Fruit fly (Drosophila melanogaster) whole organism, embryonic: ENCODE results near the gene CG17781.

Experiments
- CG1024 ChIP-seq: fragments of 200-800 bp; sonication (Bioruptor generic); IDR thresholded peaks from 2 replicates; pipeline ENCODE4 v1.3.6; 2022; ENCODE audit warnings: missing biosample characterization, missing genetic modification characterization
- CG10321 ChIP-seq: fragments of 200-800 bp; sonication (Bioruptor generic); IDR thresholded peaks from 2 replicates; pipeline ENCODE4 v1.3.6; 2022; ENCODE audit warnings: missing biosample characterization, missing genetic modification characterization
- CG10431 ChIP-seq: fragments of 200-800 bp; sonication (Bioruptor generic); optimal IDR thresholded peaks from 3 replicates; lab custom pipeline; 2018; ENCODE audit warnings: missing biosample characterization, mild to moderate bottlenecking, missing genetic modification characterization
- CG10959 ChIP-seq: fragments of 200-800 bp; sonication (Bioruptor generic); IDR thresholded peaks from 2 replicates; pipeline ENCODE4 v1.3.6; 2022; ENCODE audit warnings: missing biosample characterization, missing genetic modification characterization
- CG11247 ChIP-seq: fragments of 200-800 bp; sonication (Bioruptor generic); IDR thresholded peaks from 2 replicates; pipeline ENCODE4 v1.3.6; 2022; ENCODE audit warnings: missing biosample characterization, missing genetic modification characterization
- CG11398 ChIP-seq: fragments of 200-800 bp; sonication (Bioruptor generic); optimal IDR thresholded peaks from 2 replicates; lab custom pipeline; 2016; ENCODE audit warnings: missing biosample characterization, missing genetic modification characterization
- CG11696 ChIP-seq: fragments of 200-800 bp; sonication (Bioruptor generic); IDR thresholded peaks from 2 replicates; pipeline ENCODE4 v1.3.6; 2022; ENCODE audit warnings: missing biosample characterization, missing genetic modification characterization
- CG13624 ChIP-seq: fragments of 200-800 bp; sonication (Bioruptor generic); optimal IDR thresholded peaks from 2 replicates; lab custom pipeline; 2016; ENCODE audit warnings: missing biosample characterization, missing genetic modification characterization
- CG15479 ChIP-seq: fragments of 200-800 bp; sonication (Bioruptor generic); optimal IDR thresholded peaks from 3 replicates; lab custom pipeline; 2019; ENCODE audit warnings: missing biosample characterization, mild to moderate bottlenecking, missing genetic modification characterization, moderate library complexity
- CG15601 ChIP-seq: fragments of 200-800 bp; sonication (Bioruptor generic); optimal IDR thresholded peaks from 3 replicates; lab custom pipeline; 2019; ENCODE audit warnings: missing biosample characterization, mild to moderate bottlenecking, missing genetic modification characterization, moderate library complexity
- CG6813 ChIP-seq: fragments of 200-800 bp; sonication (Bioruptor generic); optimal IDR thresholded peaks from 2 replicates; lab custom pipeline; 2017; ENCODE audit warnings: missing biosample characterization, missing genetic modification characterization, mild to moderate bottlenecking, moderate library complexity, missing genetic modification reagents
- CG8359 ChIP-seq: fragments of 200-800 bp; sonication (Bioruptor generic); optimal IDR thresholded peaks from 2 replicates; lab custom pipeline; 2017; ENCODE audit warnings: missing biosample characterization, mild to moderate bottlenecking, missing genetic modification characterization, borderline replicate concordance
- CG8478 ChIP-seq: fragments of >200 bp; optimal IDR thresholded peaks from 2 replicates; lab custom pipeline; 2018
- CG8924 ChIP-seq: fragments of 200-800 bp; optimal IDR thresholded peaks from 3 replicates; lab custom pipeline; 2019; ENCODE audit warnings: missing biosample characterization, mild to moderate bottlenecking, missing genetic modification characterization, moderate library complexity
- CG9797 ChIP-seq: fragments of 200-800 bp; sonication (Bioruptor generic); optimal IDR thresholded peaks from 3 replicates; lab custom pipeline; 2018; ENCODE audit warnings: missing biosample characterization, mild to moderate bottlenecking, missing genetic modification characterization
- CG9876 ChIP-seq: fragments of 200-800 bp; sonication (Bioruptor generic); optimal IDR thresholded peaks from 2 replicates; lab custom pipeline; 2016; ENCODE audit warnings: missing biosample characterization, missing genetic modification characterization
- CkIIα-i1 ChIP-seq: fragments of 200-800 bp; sonication (Bioruptor generic); IDR thresholded peaks from 2 replicates; pipeline ENCODE4 v1.3.6; 2022; ENCODE audit warnings: missing biosample characterization, missing genetic modification characterization
- CrebB ChIP-seq: fragments of 200-800 bp; sonication (Bioruptor generic); optimal IDR thresholded peaks from 3 replicates; lab custom pipeline; 2018; ENCODE audit warnings: missing biosample characterization, mild to moderate bottlenecking, missing genetic modification characterization
- Dip2 ChIP-seq: fragments of 200-800 bp; sonication (Bioruptor generic); IDR thresholded peaks from 2 replicates; pipeline ENCODE4 v1.3.6; 2022; ENCODE audit warnings: missing biosample characterization, missing genetic modification characterization
- Drgx ChIP-seq: fragments of 200-800 bp; sonication (Bioruptor generic); IDR thresholded peaks from 2 replicates; pipeline ENCODE4 v1.3.6; 2022; ENCODE audit warnings: missing biosample characterization, missing genetic modification characterization
- E2f2 ChIP-seq: fragments of 200-800 bp; sonication (Bioruptor generic); IDR thresholded peaks from 2 replicates; pipeline ENCODE4 v1.3.6; 2022; ENCODE audit warnings: missing biosample characterization, missing genetic modification characterization
- Ets97D ChIP-seq: fragments of 200-800 bp; sonication (Bioruptor generic); optimal IDR thresholded peaks from 3 replicates; lab custom pipeline; 2016; ENCODE audit warnings: missing biosample characterization, missing genetic modification characterization
- Fer3 ChIP-seq: fragments of 200-800 bp; sonication (Bioruptor generic); optimal IDR thresholded peaks from 2 replicates; lab custom pipeline; 2018; ENCODE audit warnings: missing biosample characterization, mild to moderate bottlenecking, missing genetic modification characterization, moderate library complexity
- Gug ChIP-seq: fragments of 200-800 bp; sonication (Bioruptor generic); IDR thresholded peaks from 4 replicates; pipeline ENCODE4 v1.3.6; 2022; ENCODE audit warnings: missing biosample characterization, missing genetic modification characterization
- H2.0 ChIP-seq: fragments of 200-800 bp; sonication (Bioruptor generic); IDR thresholded peaks from 2 replicates; pipeline ENCODE4 v1.3.6; 2022; ENCODE audit warnings: missing biosample characterization, missing genetic modification characterization
- Hmx ChIP-seq: fragments of 200-800 bp; sonication (Bioruptor generic); optimal IDR thresholded peaks from 2 replicates; lab custom pipeline; 2016; ENCODE audit warnings: missing biosample characterization, missing genetic modification characterization
- Max ChIP-seq: fragments of 200-800 bp; sonication (Bioruptor generic); optimal IDR thresholded peaks from 2 replicates; lab custom pipeline; 2016; ENCODE audit warnings: missing biosample characterization, mild to moderate bottlenecking, missing genetic modification characterization
- Meics ChIP-seq: fragments of 200-800 bp; sonication (Bioruptor generic); optimal IDR thresholded peaks from 2 replicates; lab custom pipeline; 2017; ENCODE audit warnings: missing biosample characterization, mild to moderate bottlenecking, missing genetic modification characterization
- Pdp1 ChIP-seq, 2 experiments: fragments of 200-800 bp; sonication (Bioruptor generic); optimal IDR thresholded peaks; 3 replicates each; lab custom pipeline; 2016; ENCODE audit warnings: missing biosample characterization in 2 of 2, missing genetic modification characterization in 2 of 2, mild to moderate bottlenecking in 1 of 2, moderate library complexity in 1 of 2
- Stat92E ChIP-seq, 3 experiments: fragments of >200 bp in 2 of 3; fragments of 200-800 bp in 1 of 3; sonication (Bioruptor generic) in 1 of 3; optimal IDR thresholded peaks; 2 replicates each; lab custom pipeline; 2017 to 2019; ENCODE audit warnings: missing biosample characterization in 3 of 3, missing genetic modification characterization in 3 of 3, mild to moderate bottlenecking in 1 of 3, moderate library complexity in 1 of 3
- YL-1 ChIP-seq: fragments of 200-800 bp; sonication (Bioruptor generic); optimal IDR thresholded peaks from 3 replicates; lab custom pipeline; 2017; ENCODE audit warnings: missing biosample characterization, mild to moderate bottlenecking, missing genetic modification characterization
- bab2 ChIP-seq: fragments of 200-800 bp; sonication (Bioruptor generic); optimal IDR thresholded peaks from 2 replicates; lab custom pipeline; 2016; ENCODE audit warnings: missing biosample characterization, missing genetic modification characterization
- br ChIP-seq: fragments of >200 bp; optimal IDR thresholded peaks from 2 replicates; lab custom pipeline; 2017
- cwo ChIP-seq: fragments of 200-800 bp; sonication (Bioruptor generic); optimal IDR thresholded peaks from 3 replicates; lab custom pipeline; 2017; ENCODE audit warnings: missing biosample characterization, missing genetic modification characterization, mild to moderate bottlenecking, moderate library complexity, missing genetic modification reagents
- dan ChIP-seq: fragments of 200-800 bp; sonication (Bioruptor generic); IDR thresholded peaks from 2 replicates; pipeline ENCODE4 v1.3.6; 2022; ENCODE audit warnings: missing biosample characterization, missing genetic modification characterization
- dm ChIP-seq: fragments of 200-800 bp; sonication (Bioruptor generic); optimal IDR thresholded peaks from 3 replicates; lab custom pipeline; 2016; ENCODE audit warnings: missing biosample characterization, missing genetic modification characterization
- dysf ChIP-seq: fragments of 200-800 bp; sonication (Bioruptor generic); IDR thresholded peaks from 3 replicates; pipeline ENCODE4 v1.3.6; 2022; ENCODE audit warnings: missing biosample characterization, missing genetic modification characterization
- fd96Cb ChIP-seq: fragments of 200-800 bp; sonication (Bioruptor generic); optimal IDR thresholded peaks from 2 replicates; lab custom pipeline; 2018; ENCODE audit warnings: missing biosample characterization, mild to moderate bottlenecking, missing genetic modification characterization, moderate library complexity
- fru ChIP-seq: fragments of >200 bp; optimal IDR thresholded peaks from 2 replicates; lab custom pipeline; 2017
- gfzf ChIP-seq: fragments of 200-800 bp; sonication (Bioruptor generic); optimal IDR thresholded peaks from 2 replicates; lab custom pipeline; 2016; ENCODE audit warnings: missing biosample characterization, mild to moderate bottlenecking, missing genetic modification characterization, moderate library complexity
- grau ChIP-seq: fragments of 200-800 bp; optimal IDR thresholded peaks from 3 replicates; lab custom pipeline; 2019; ENCODE audit warnings: missing biosample characterization, mild to moderate bottlenecking, missing genetic modification characterization, moderate library complexity
- grn ChIP-seq: fragments of 200-800 bp; sonication (Bioruptor generic); optimal IDR thresholded peaks from 3 replicates; lab custom pipeline; 2017; ENCODE audit warnings: missing biosample characterization, missing genetic modification characterization
- gt ChIP-seq: fragments of 200-800 bp; sonication (Bioruptor generic); IDR thresholded peaks from 2 replicates; pipeline ENCODE4 v1.3.6; 2022; ENCODE audit warnings: missing biosample characterization, missing genetic modification characterization
- hb ChIP-seq: fragments of 200-800 bp; sonication (Bioruptor generic); IDR thresholded peaks from 3 replicates; pipeline ENCODE4 v1.3.6; 2022; ENCODE audit warnings: missing biosample characterization, missing genetic modification characterization; ENCODE audit not compliant: partially characterized antibody
- slp2 ChIP-seq: fragments of 200-800 bp; sonication (Bioruptor generic); optimal IDR thresholded peaks from 2 replicates; lab custom pipeline; 2016; ENCODE audit warnings: missing biosample characterization, missing genetic modification characterization
- sug ChIP-seq: fragments of 200-800 bp; optimal IDR thresholded peaks from 2 replicates; lab custom pipeline; 2019; ENCODE audit warnings: missing biosample characterization, mild to moderate bottlenecking, missing genetic modification characterization, moderate library complexity
- trem ChIP-seq: fragments of 200-800 bp; optimal IDR thresholded peaks from 3 replicates; lab custom pipeline; 2019; ENCODE audit warnings: missing biosample characterization, mild to moderate bottlenecking, missing genetic modification characterization, moderate library complexity
- trh ChIP-seq: fragments of 200-800 bp; sonication (Bioruptor generic); optimal IDR thresholded peaks from 2 replicates; lab custom pipeline; 2016; ENCODE audit warnings: missing biosample characterization, missing genetic modification characterization
- ttk ChIP-seq: fragments of 200-800 bp; sonication (Bioruptor generic); IDR thresholded peaks from 2 replicates; pipeline ENCODE4 v2.1.2; 2022; ENCODE audit warnings: missing biosample characterization, missing genetic modification characterization
- vnd ChIP-seq: fragments of 200-800 bp; sonication (Bioruptor generic); IDR thresholded peaks from 3 replicates; pipeline ENCODE4 v1.3.6; 2022; ENCODE audit warnings: missing biosample characterization, missing genetic modification characterization; ENCODE audit not compliant: partially characterized antibody
- wdn ChIP-seq: fragments of 200-800 bp; sonication (Bioruptor generic); IDR thresholded peaks from 2 replicates; pipeline ENCODE4 v1.3.6; 2022; ENCODE audit warnings: missing biosample characterization, missing genetic modification characterization

CG17781 gene

DNA sequence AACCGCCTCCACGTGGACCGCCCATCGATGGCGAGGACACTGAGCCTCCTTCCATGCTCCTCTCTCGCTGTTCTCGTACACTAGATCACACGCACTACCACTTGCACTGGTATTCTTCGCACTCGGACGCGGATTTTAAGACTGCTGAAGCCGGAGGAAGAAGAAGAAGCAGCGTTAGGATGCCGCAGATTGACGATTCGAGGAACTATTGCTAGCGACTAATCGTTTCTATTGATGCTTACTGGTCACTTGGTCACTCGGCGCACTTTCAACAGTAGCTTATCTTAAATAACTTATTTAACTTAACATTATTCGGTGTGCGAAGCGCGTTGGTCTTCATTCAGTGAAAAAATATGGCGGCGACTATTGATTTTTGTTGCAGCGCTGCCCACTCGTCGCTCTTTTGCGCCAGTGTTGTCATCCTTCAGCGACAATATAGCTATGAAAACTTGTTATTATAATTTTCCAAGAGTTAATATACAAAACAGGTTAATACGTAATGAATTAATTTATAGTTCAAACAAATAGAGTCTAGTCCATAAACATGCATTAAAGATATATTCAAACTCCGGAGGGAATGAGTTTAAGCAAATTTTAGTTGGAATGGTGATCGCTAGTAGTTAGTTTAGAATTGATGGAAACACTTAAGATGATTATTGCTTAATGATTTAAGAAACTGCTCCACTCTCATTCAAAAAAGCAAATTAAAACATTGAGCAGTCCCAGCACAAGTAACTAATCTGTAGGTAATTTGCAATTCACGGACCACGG is 26.9 kb downstream of the CG17781 start, which contains the start of the genes CG5746 and CG6454 (continued):
- TF ChIP-seq CG10431 (GFP tag; lab: Kevin White, UChicago) (no peak), E2f2 (GFP tag; lab: Robert Waterston, UW) (no peak; the same call in 1 of the 2 replicates), Gug (GFP tag; lab: Robert Waterston, UW) (peak; percentile 61; the same call in 3 of the 4 replicates), CG13624 (GFP tag; lab: Kevin White, UChicago) (peak; percentile 53), Dip2 (GFP tag; lab: Robert Waterston, UW) (no peak), CG11398 (GFP tag; lab: Kevin White, UChicago) (no peak), hb (GFP tag; lab: Robert Waterston, UW) (no peak), Max (peak; percentile 39), Fer3 (no peak), ttk (GFP tag; lab: Robert Waterston, UW) (no peak), dan (no peak), CG11247 (GFP tag; lab: Robert Waterston, UW) (peak; percentile 42), YL-1 (GFP tag; lab: Kevin White, UChicago) (peak; percentile 89), CG15479 (GFP tag; lab: Kevin White, UChicago) (no peak), bab2 (peak; percentile 59), dysf (GFP tag; lab: Robert Waterston, UW) (no peak; the same call in 2 of the 3 replicates), gt (no peak), slp2 (GFP tag; lab: Kevin White, UChicago) (peak; percentile 48), Pdp1 (GFP tag; optimal IDR thresholded peaks at IDR 0.05; lab: Kevin White, UChicago) (peak; percentile 53 to 64), fru (lab: Kevin White, UChicago) (no peak), CG1024 (GFP tag; lab: Robert Waterston, UW) (no peak), sug (tag; lab: Kevin White, UChicago) (no peak), dm (GFP tag; lab: Kevin White, UChicago) (peak; percentile 36), CG11696 (GFP tag; lab: Robert Waterston, UW) (no peak), CG9797 (peak; percentile 61), Drgx (GFP tag; lab: Robert Waterston, UW) (no peak), CrebB (tag; lab: Kevin White, UChicago) (no peak), wdn (GFP tag; lab: Robert Waterston, UW) (peak; percentile 45; the same call in 1 of the 2 replicates), fd96Cb (tag; lab: Kevin White, UChicago) (peak; percentile 25), CG10959 (no peak), trem (tag; lab: Kevin White, UChicago) (peak; percentile 99), CG8924 (tag; lab: Kevin White, UChicago) (peak; percentile 72), gfzf (GFP tag; lab: Kevin White, UChicago) (peak; percentile 76), CG10321 (GFP tag; lab: Robert Waterston, UW) (no peak), Stat92E (GFP tag; optimal IDR thresholded peaks at IDR 0.05; lab: Kevin White, UChicago) (no peak), grn (GFP tag; lab: Kevin White, UChicago) (no peak), H2.0 (GFP tag; lab: Robert Waterston, UW) (0 out of 2 replicates have a peak, but pooled peaks have one; percentile 43), Hmx (GFP tag; lab: Kevin White, UChicago) (no peak), grau (tag; lab: Kevin White, UChicago) (no peak), CG15601 (tag; lab: Kevin White, UChicago) (no peak), cwo (GFP tag; lab: Kevin White, UChicago) (no peak), Meics (GFP tag; lab: Kevin White, UChicago) (no peak), br (lab: Kevin White, UChicago) (no peak), vnd (GFP tag; lab: Robert Waterston, UW) (no peak), CG8478 (lab: Kevin White, UChicago) (no peak), CG9876 (GFP tag; lab: Kevin White, UChicago) (no peak), CkIIα-i1 (GFP tag; lab: Robert Waterston, UW) (no peak), Ets97D (GFP tag; lab: Kevin White, UChicago) (peak; percentile 68), trh (no peak), CG8359 (GFP tag; lab: Kevin White, UChicago) (no peak), CG6813 (no peak)
